Fruit fly (Drosophila melanogaster): Measurements from ENCODE around the gene Sf3b5.

Sf3b5 gene

dm6 chr3R:8984141-8984540 lies 31.0 kb downstream of the Sf3b5 start, which contains the start of gene RagA-B:
TSS of gene RagA-B (minus strand) at chr3R:8984315.
- peak; percentile 5 for TF ChIP-seq pzg (GFP tag; optimal IDR thresholded peaks at IDR 0.05)
- 0 out of 3 replicates have a peak, but pooled peaks have one; percentile 31 for TF ChIP-seq Opbp (GFP tag; IDR thresholded peaks at IDR 0.05; ENCODE audit: partially characterized antibody)
- peak; percentile 62 for TF ChIP-seq CG2116 (GFP tag; optimal IDR thresholded peaks at IDR 0.05)
- TF ChIP-seq unc-4 (GFP tag; IDR thresholded peaks at IDR 0.05; ENCODE audit: partially characterized antibody) = 0 out of 2 replicates have a peak, but pooled peaks have one; percentile 11
- peak; percentile 84 for TF ChIP-seq CG15514 (GFP tag; optimal IDR thresholded peaks at IDR 0.05)
- no peak for TF ChIP-seq CG12744 (GFP tag; optimal IDR thresholded peaks at IDR 0.05)
- peak; percentile 16 for TF ChIP-seq CG9437 (GFP tag; optimal IDR thresholded peaks at IDR 0.05)
- TF ChIP-seq Mes4 (GFP tag; optimal IDR thresholded peaks at IDR 0.05) = no peak
- peak; percentile 37; the same call in 1 of the 2 replicates for TF ChIP-seq MBD-R2 (GFP tag; IDR thresholded peaks at IDR 0.05)
- peak; percentile 60 for TF ChIP-seq Dref (GFP tag; IDR thresholded peaks at IDR 0.05)
- no peak for TF ChIP-seq BtbVII (GFP tag; optimal IDR thresholded peaks at IDR 0.05)
- 0 out of 4 replicates have a peak, but pooled peaks have one; percentile 54 for TF ChIP-seq Dll (GFP tag; IDR thresholded peaks at IDR 0.05; ENCODE audit: partially characterized antibody)
- peak; percentile 65 for TF ChIP-seq MESR4 (GFP tag; optimal IDR thresholded peaks at IDR 0.05)

dm6 chr3R:8981209-8981996 lies 33.7 kb downstream of the Sf3b5 start:
- TF ChIP-seq exex (tag; optimal IDR thresholded peaks at IDR 0.05) = no peak
- no peak for TF ChIP-seq Rx (GFP tag; IDR thresholded peaks at IDR 0.05)
- TF ChIP-seq Trl (optimal IDR thresholded peaks at IDR 0.05) = peak in 1 of 2 experiments; percentile 50
- no peak for TF ChIP-seq Trl (GFP tag; optimal IDR thresholded peaks at IDR 0.05)
- no peak for TF ChIP-seq CG6689 (GFP tag; IDR thresholded peaks at IDR 0.05)
- TF ChIP-seq CG8281 (tag; optimal IDR thresholded peaks at IDR 0.05) = peak; percentile 32
- no peak for TF ChIP-seq CG1647 (GFP tag; optimal IDR thresholded peaks at IDR 0.05)
- TF ChIP-seq luna (GFP tag; optimal IDR thresholded peaks at IDR 0.05) = no peak
- TF ChIP-seq slbo (GFP tag; IDR thresholded peaks at IDR 0.05) = no peak
- peak; percentile 12; the same call in 1 of the 3 replicates for TF ChIP-seq CG2199 (GFP tag; IDR thresholded peaks at IDR 0.05)
- TF ChIP-seq ERR (GFP tag; optimal IDR thresholded peaks at IDR 0.05) = no peak
- TF ChIP-seq tna (GFP tag; IDR thresholded peaks at IDR 0.05; ENCODE audit: partially characterized antibody) = peak; percentile 13; the same call in 1 of the 2 replicates
- TF ChIP-seq slp2 (GFP tag; optimal IDR thresholded peaks at IDR 0.05) = no peak
- peak; percentile 56 for TF ChIP-seq CG7745 (tag; optimal IDR thresholded peaks at IDR 0.05)
- no peak for TF ChIP-seq CG17385 (GFP tag; optimal IDR thresholded peaks at IDR 0.05)
- TF ChIP-seq mirr (GFP tag; optimal IDR thresholded peaks at IDR 0.05) = peak; percentile 57
- no peak for TF ChIP-seq Ptx1 (GFP tag; IDR thresholded peaks at IDR 0.05)
- TF ChIP-seq CG2120 (GFP tag; optimal IDR thresholded peaks at IDR 0.05) = no peak
- 0 out of 2 replicates have a peak, but pooled peaks have one; percentile 12 for TF ChIP-seq Lim3 (GFP tag; IDR thresholded peaks at IDR 0.05)
- peak; percentile 6; the same call in 1 of the 2 replicates for TF ChIP-seq sob (GFP tag; IDR thresholded peaks at IDR 0.05)
- no peak for TF ChIP-seq CG2202 (tag; optimal IDR thresholded peaks at IDR 0.05)
- no peak for TF ChIP-seq abd-A (tag; optimal IDR thresholded peaks at IDR 0.05)
- no peak for TF ChIP-seq PHDP (tag; optimal IDR thresholded peaks at IDR 0.05)
- TF ChIP-seq Doc2 (GFP tag; IDR thresholded peaks at IDR 0.05) = no peak
- no peak for TF ChIP-seq CkIIα-i1 (GFP tag; IDR thresholded peaks at IDR 0.05)
- peak; percentile 56; the same call in 2 of the 3 replicates for TF ChIP-seq CG11695 (GFP tag; IDR thresholded peaks at IDR 0.05)
- TF ChIP-seq dm (GFP tag; optimal IDR thresholded peaks at IDR 0.05) = no peak
- TF ChIP-seq Med (GFP tag) = peak; percentile 64
- no peak for TF ChIP-seq CG6765 (GFP tag; optimal IDR thresholded peaks at IDR 0.05)
- 0 out of 3 replicates have a peak, but pooled peaks have one; percentile 4 for TF ChIP-seq sr (GFP tag; IDR thresholded peaks at IDR 0.05)
- no peak for TF ChIP-seq Aef1 (GFP tag; IDR thresholded peaks at IDR 0.05)
- TF ChIP-seq Dip2 (GFP tag; IDR thresholded peaks at IDR 0.05) = no peak

Data from whole organism, embryonic.